Worm (Caenorhabditis elegans): Measurements from ENCODE around the gene mom-2.
A peak's percentile ranks its signal among the peaks of the same experiment; 100 is the strongest.

The mom-2 gene

ce11 chrV:8359113-8359564, 3.4 kb downstream of the mom-2 start, which contains the start of gene mpdu-1:
Gene mpdu-1, minus strand, starts transcription at chrV:8359163.
- TF ChIP-seq nhr-179 (tag; optimal IDR thresholded peaks at IDR 0.05): no peak
- TF ChIP-seq attf-6 (GFP tag; IDR thresholded peaks at IDR 0.05): no peak
- no peak for TF ChIP-seq lin-26 (GFP tag; IDR thresholded peaks at IDR 0.05)
- no peak for TF ChIP-seq hrde-1 (tag; optimal IDR thresholded peaks at IDR 0.05; ENCODE audit: borderline replicate concordance)
- no peak for TF ChIP-seq rpc-1 (optimal IDR thresholded peaks at IDR 0.05)
- TF ChIP-seq rpc-1 (tag; optimal IDR thresholded peaks at IDR 0.05): no peak
- no peak for TF ChIP-seq athp-1 (tag; optimal IDR thresholded peaks at IDR 0.05)
- TF ChIP-seq aptf-2 (GFP tag; conservative IDR thresholded peaks at IDR 0.05): no peak
- TF ChIP-seq zim-3 (tag; optimal IDR thresholded peaks at IDR 0.05): no peak
- TF ChIP-seq snpc-3.4 (tag; optimal IDR thresholded peaks at IDR 0.05): peak; percentile 52
- no peak for TF ChIP-seq ccch-3 (GFP tag; optimal IDR thresholded peaks at IDR 0.05)
- TF ChIP-seq T26A5.8 (tag; optimal IDR thresholded peaks at IDR 0.05): no peak
- no peak for TF ChIP-seq nfyb-1 (GFP tag; IDR thresholded peaks at IDR 0.05)
- TF ChIP-seq madf-3 (GFP tag; IDR thresholded peaks at IDR 0.05): no peak
- TF ChIP-seq ztf-28 (GFP tag; IDR thresholded peaks at IDR 0.05): no peak
- no peak for TF ChIP-seq hlh-26 (GFP tag; conservative IDR thresholded peaks at IDR 0.05)
- TF ChIP-seq nhr-80 (tag; optimal IDR thresholded peaks at IDR 0.05): peak; percentile 67
- no peak for TF ChIP-seq lir-1 (GFP tag; conservative IDR thresholded peaks at IDR 0.05)
- TF ChIP-seq nhr-27 (tag; optimal IDR thresholded peaks at IDR 0.05): no peak
- no peak for TF ChIP-seq hmg-1.2 (GFP tag; IDR thresholded peaks at IDR 0.05)
- TF ChIP-seq rec-8 (tag; optimal IDR thresholded peaks at IDR 0.05): no peak
- peak; percentile 94 for TF ChIP-seq ztf-18 (tag; optimal IDR thresholded peaks at IDR 0.05)
- peak; percentile 21 for TF ChIP-seq him-1 (tag; optimal IDR thresholded peaks at IDR 0.05)
- no peak for TF ChIP-seq ztf-25 (GFP tag; IDR thresholded peaks at IDR 0.05)
- TF ChIP-seq D2030.7 (GFP tag; IDR thresholded peaks at IDR 0.05): no peak
- no peak for TF ChIP-seq nhr-90 (tag; optimal IDR thresholded peaks at IDR 0.05)
- TF ChIP-seq Y56A3A.18 (GFP tag; IDR thresholded peaks at IDR 0.05): no peak
- TF ChIP-seq egrh-3 (GFP tag; IDR thresholded peaks at IDR 0.05): no peak
- TF ChIP-seq mes-4 (tag; optimal IDR thresholded peaks at IDR 0.05): no peak
- TF ChIP-seq K11D2.4 (GFP tag; IDR thresholded peaks at IDR 0.05): no peak
- TF ChIP-seq ceh-58 (GFP tag; IDR thresholded peaks at IDR 0.05): no peak
- no peak for TF ChIP-seq F49E8.2 (tag; optimal IDR thresholded peaks at IDR 0.05; ENCODE audit: insufficient read depth)
- no peak for TF ChIP-seq zfh-2 (GFP tag; conservative IDR thresholded peaks at IDR 0.05)
- no peak for TF ChIP-seq ets-4 (GFP tag; optimal IDR thresholded peaks at IDR 0.05)
- TF ChIP-seq ceh-40 (GFP tag; IDR thresholded peaks at IDR 0.05): no peak
- no peak for TF ChIP-seq lin-54 (GFP tag; optimal IDR thresholded peaks at IDR 0.05)
- no peak for TF ChIP-seq ceh-91 (GFP tag; IDR thresholded peaks at IDR 0.05)
- TF ChIP-seq nhr-120 (GFP tag; IDR thresholded peaks at IDR 0.05): no peak
- no peak for TF ChIP-seq B0261.1 (tag; optimal IDR thresholded peaks at IDR 0.05)
- no peak for TF ChIP-seq ceh-79 (tag; optimal IDR thresholded peaks at IDR 0.05)
- peak; percentile 28 for TF ChIP-seq snpc-4 (GFP tag; optimal IDR thresholded peaks at IDR 0.05)
- TF ChIP-seq snpc-4 (tag; optimal IDR thresholded peaks at IDR 0.05): peak in 2 of 4 experiments; percentile 72 to 82
- no peak for TF ChIP-seq F55B11.4 (tag; optimal IDR thresholded peaks at IDR 0.05; ENCODE audit: borderline replicate concordance, insufficient read depth)
- no peak; the same call in 1 of the 2 replicates for TF ChIP-seq madf-6 (GFP tag; IDR thresholded peaks at IDR 0.05)
- TF ChIP-seq K12H6.12 (tag; optimal IDR thresholded peaks at IDR 0.05): no peak
- TF ChIP-seq atf-7 (tag; optimal IDR thresholded peaks at IDR 0.05): no peak
- TF ChIP-seq let-526 (GFP tag; IDR thresholded peaks at IDR 0.05): no peak
- no peak for TF ChIP-seq die-1 (tag; optimal IDR thresholded peaks at IDR 0.05)
- TF ChIP-seq dpl-1 (GFP tag; optimal IDR thresholded peaks at IDR 0.05): peak; percentile 28
- TF ChIP-seq F22D6.2 (tag; optimal IDR thresholded peaks at IDR 0.05): no peak

Measured in whole organism, young adult.